Fruit fly (Drosophila melanogaster): ENCODE results near the gene isoQC.

DNA sequence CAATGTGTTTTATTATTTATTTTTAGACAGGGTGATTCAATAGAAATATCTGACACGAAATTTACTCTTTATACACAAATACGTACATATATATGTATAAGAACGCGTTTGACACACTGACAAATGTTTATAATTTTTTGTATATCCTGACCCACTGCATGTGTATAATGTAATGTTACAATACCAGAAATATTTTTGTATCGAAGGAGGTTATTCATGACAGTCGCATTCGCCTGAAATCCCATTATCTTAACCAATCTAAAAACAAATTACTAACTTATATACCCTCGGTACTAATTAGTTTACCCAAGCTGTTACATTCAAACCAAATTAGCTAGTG lies 20.0 kb downstream of the isoQC start:
- no peak for TF ChIP-seq tai (GFP tag; optimal IDR thresholded peaks at IDR 0.05)
- TF ChIP-seq Rel (GFP tag; optimal IDR thresholded peaks at IDR 0.05): no peak
- TF ChIP-seq Rel (tag; optimal IDR thresholded peaks at IDR 0.05): no peak
- TF ChIP-seq br (GFP tag; optimal IDR thresholded peaks at IDR 0.05): no peak
- no peak for TF ChIP-seq ey (GFP tag; optimal IDR thresholded peaks at IDR 0.05)
- TF ChIP-seq Myc (optimal IDR thresholded peaks at IDR 0.05): no peak
- no peak for TF ChIP-seq sage (GFP tag; optimal IDR thresholded peaks at IDR 0.05)
- TF ChIP-seq Dif (GFP tag; optimal IDR thresholded peaks at IDR 0.05; ENCODE audit: partially characterized antibody): no peak
- TF ChIP-seq Dfd (GFP tag; optimal IDR thresholded peaks at IDR 0.05): no peak
- TF ChIP-seq Hr78 (GFP tag; optimal IDR thresholded peaks at IDR 0.05): no peak
- no peak for TF ChIP-seq dl (GFP tag; optimal IDR thresholded peaks at IDR 0.05; ENCODE audit: insufficient read depth in 1 of 2, partially characterized antibody in 2 of 2)
- TF ChIP-seq psq (GFP tag; optimal IDR thresholded peaks at IDR 0.05): no peak
- no peak for TF ChIP-seq Abd-B (GFP tag; optimal IDR thresholded peaks at IDR 0.05)
- TF ChIP-seq sv (GFP tag; optimal IDR thresholded peaks at IDR 0.05): no peak

Measured in whole organism, wandering third instar larva.